Worm (Caenorhabditis elegans): ENCODE results near the gene tsen-34.

ce11 chrIV:4167296-4167695 is 11.0 kb upstream of the tsen-34 start:
- TF ChIP-seq dve-1 (tag; optimal IDR thresholded peaks at IDR 0.05) (no peak), ceh-9 (tag; optimal IDR thresholded peaks at IDR 0.05) (no peak), rnt-1 (tag; optimal IDR thresholded peaks at IDR 0.05) (no peak), ama-1 (optimal IDR thresholded peaks at IDR 0.05) (no peak), ceh-31 (tag; optimal IDR thresholded peaks at IDR 0.05) (no peak), C38D4.7 (GFP tag; optimal IDR thresholded peaks at IDR 0.05) (no peak), unc-86 (tag; optimal IDR thresholded peaks at IDR 0.05) (no peak)

Measured in whole organism, late embryonic.